Fruit fly (Drosophila melanogaster) whole organism, embryonic: ENCODE results near the gene Syx1A.

Experiments
- B-H2 ChIP-seq: fragments of 200-800 bp; sonication (Bioruptor generic); optimal IDR thresholded peaks from 2 replicates; lab custom pipeline; 2018; ENCODE audit warnings: missing biosample characterization, mild to moderate bottlenecking, missing genetic modification characterization
- CG10565 ChIP-seq: fragments of 200-800 bp; sonication (Bioruptor generic); optimal IDR thresholded peaks from 3 replicates; lab custom pipeline; 2016; ENCODE audit warnings: missing biosample characterization, mild to moderate bottlenecking, missing genetic modification characterization
- CG12104 ChIP-seq: fragments of 200-800 bp; sonication (Bioruptor generic); optimal IDR thresholded peaks from 3 replicates; lab custom pipeline; 2016; ENCODE audit warnings: missing biosample characterization, missing genetic modification characterization
- CG13123 ChIP-seq: fragments of 200-800 bp; sonication (Bioruptor generic); optimal IDR thresholded peaks from 2 replicates; lab custom pipeline; 2016; ENCODE audit warnings: missing biosample characterization, missing genetic modification characterization
- CG14965 ChIP-seq: fragments of 200-800 bp; sonication (Bioruptor generic); optimal IDR thresholded peaks from 2 replicates; lab custom pipeline; 2016; ENCODE audit warnings: missing biosample characterization, missing genetic modification characterization, borderline replicate concordance
- CG16863 ChIP-seq: fragments of 200-800 bp; sonication (Bioruptor generic); optimal IDR thresholded peaks from 3 replicates; lab custom pipeline; 2016; ENCODE audit warnings: missing biosample characterization, missing genetic modification characterization
- CG17385 ChIP-seq: fragments of 200-800 bp; sonication (Bioruptor generic); optimal IDR thresholded peaks from 3 replicates; lab custom pipeline; 2018; ENCODE audit warnings: missing biosample characterization, mild to moderate bottlenecking, missing genetic modification characterization
- CG18619 ChIP-seq: fragments of 200-800 bp; sonication (Bioruptor generic); optimal IDR thresholded peaks from 3 replicates; lab custom pipeline; 2017; ENCODE audit warnings: missing biosample characterization, mild to moderate bottlenecking, missing genetic modification characterization
- CG2202 ChIP-seq: fragments of 200-800 bp; sonication (Bioruptor generic); optimal IDR thresholded peaks from 2 replicates; lab custom pipeline; 2018; ENCODE audit warnings: missing biosample characterization, mild to moderate bottlenecking, missing genetic modification characterization
- CG2712 ChIP-seq: fragments of 200-800 bp; optimal IDR thresholded peaks from 3 replicates; lab custom pipeline; 2019; ENCODE audit warnings: missing biosample characterization, mild to moderate bottlenecking, missing genetic modification characterization, moderate library complexity
- CG3847 ChIP-seq: fragments of 200-800 bp; sonication (Bioruptor generic); IDR thresholded peaks from 2 replicates; pipeline ENCODE4 v1.3.6; 2022; ENCODE audit warnings: missing biosample characterization, missing genetic modification characterization
- CG42726 ChIP-seq: fragments of 200-800 bp; sonication (Bioruptor generic); IDR thresholded peaks from 2 replicates; pipeline ENCODE4 v1.3.6; 2022; ENCODE audit warnings: missing biosample characterization, missing genetic modification characterization; ENCODE audit not compliant: partially characterized antibody
- CG4360 ChIP-seq: fragments of 200-800 bp; sonication (Bioruptor generic); IDR thresholded peaks from 2 replicates; pipeline ENCODE4 v1.3.6; 2022; ENCODE audit warnings: missing biosample characterization, missing genetic modification characterization
- CG7839 ChIP-seq: fragments of 200-800 bp; sonication (Bioruptor generic); optimal IDR thresholded peaks from 3 replicates; lab custom pipeline; 2018; ENCODE audit warnings: missing biosample characterization, mild to moderate bottlenecking, missing genetic modification characterization, moderate library complexity
- CG8089 ChIP-seq: fragments of 200-800 bp; sonication (Bioruptor generic); optimal IDR thresholded peaks from 3 replicates; lab custom pipeline; 2016; ENCODE audit warnings: missing biosample characterization, missing genetic modification characterization
- CG8359 ChIP-seq: fragments of 200-800 bp; sonication (Bioruptor generic); optimal IDR thresholded peaks from 2 replicates; lab custom pipeline; 2017; ENCODE audit warnings: missing biosample characterization, mild to moderate bottlenecking, missing genetic modification characterization, borderline replicate concordance
- CHES-1-like ChIP-seq: fragments of 200-800 bp; sonication (Bioruptor generic); optimal IDR thresholded peaks from 2 replicates; lab custom pipeline; 2016; ENCODE audit warnings: missing biosample characterization, missing genetic modification characterization
- CrebB ChIP-seq: fragments of 200-800 bp; sonication (Bioruptor generic); optimal IDR thresholded peaks from 3 replicates; lab custom pipeline; 2018; ENCODE audit warnings: missing biosample characterization, mild to moderate bottlenecking, missing genetic modification characterization
- Dip3 ChIP-seq: fragments of 200-800 bp; sonication (Bioruptor generic); optimal IDR thresholded peaks from 3 replicates; lab custom pipeline; 2016; ENCODE audit warnings: missing biosample characterization, missing genetic modification characterization
- Dll ChIP-seq: fragments of 200-800 bp; sonication (Bioruptor generic); IDR thresholded peaks from 4 replicates; pipeline ENCODE4 v1.3.6; 2022; ENCODE audit warnings: missing biosample characterization, missing genetic modification characterization; ENCODE audit not compliant: partially characterized antibody
- Dref ChIP-seq: fragments of 200-800 bp; sonication (Bioruptor generic); IDR thresholded peaks from 2 replicates; pipeline ENCODE4 v1.3.6; 2022; ENCODE audit warnings: missing biosample characterization, missing genetic modification characterization
- GATAe ChIP-seq: fragments of 200-800 bp; sonication (Bioruptor generic); conservative IDR thresholded peaks from 2 replicates; pipeline ENCODE4 v1.3.6; 2022; ENCODE audit warnings: missing biosample characterization, missing genetic modification characterization
- HHEX ChIP-seq: fragments of 200-800 bp; sonication (Bioruptor generic); optimal IDR thresholded peaks from 3 replicates; lab custom pipeline; 2017; ENCODE audit warnings: missing biosample characterization, mild to moderate bottlenecking, missing genetic modification characterization, missing genetic modification reagents
- HLHmδ ChIP-seq: fragments of 200-800 bp; sonication (Bioruptor generic); optimal IDR thresholded peaks from 2 replicates; lab custom pipeline; 2018; ENCODE audit warnings: missing biosample characterization, mild to moderate bottlenecking, missing genetic modification characterization, moderate library complexity
- HmgZ ChIP-seq: fragments of 200-800 bp; sonication (Bioruptor generic); optimal IDR thresholded peaks from 2 replicates; lab custom pipeline; 2018; ENCODE audit warnings: missing biosample characterization, mild to moderate bottlenecking, missing genetic modification characterization
- Hmr ChIP-seq: fragments of 200-800 bp; sonication (Bioruptor generic); optimal IDR thresholded peaks from 3 replicates; lab custom pipeline; 2017; ENCODE audit warnings: mild to moderate bottlenecking, missing biosample characterization, missing genetic modification reagents, missing genetic modification characterization
- Jarid2 ChIP-seq: fragments of 200-800 bp; sonication (Bioruptor generic); optimal IDR thresholded peaks from 3 replicates; lab custom pipeline; 2017; ENCODE audit warnings: mild to moderate bottlenecking, missing biosample characterization, missing genetic modification reagents, missing genetic modification characterization
- Meics ChIP-seq: fragments of 200-800 bp; sonication (Bioruptor generic); optimal IDR thresholded peaks from 2 replicates; lab custom pipeline; 2017; ENCODE audit warnings: missing biosample characterization, mild to moderate bottlenecking, missing genetic modification characterization
- NC2β ChIP-seq: fragments of 200-800 bp; sonication (Bioruptor generic); optimal IDR thresholded peaks from 2 replicates; lab custom pipeline; 2016; ENCODE audit warnings: missing biosample characterization, missing genetic modification characterization
- Oli ChIP-seq: fragments of 200-800 bp; sonication (Bioruptor generic); optimal IDR thresholded peaks from 2 replicates; lab custom pipeline; 2018; ENCODE audit warnings: missing biosample characterization, mild to moderate bottlenecking, missing genetic modification characterization, moderate library complexity
- ash1 ChIP-seq: fragments of 200-800 bp; sonication (Bioruptor generic); optimal IDR thresholded peaks from 2 replicates; lab custom pipeline; 2018; ENCODE audit warnings: missing biosample characterization, mild to moderate bottlenecking, missing genetic modification characterization
- da ChIP-seq: fragments of 200-800 bp; sonication (Bioruptor generic); optimal IDR thresholded peaks from 2 replicates; lab custom pipeline; 2016; ENCODE audit warnings: missing biosample characterization, missing genetic modification characterization
- eve ChIP-seq, 2 experiments: fragments of >200 bp; optimal IDR thresholded peaks; 2 replicates each; lab custom pipeline; 2017; ENCODE audit warnings: missing biosample characterization in 2 of 2, missing genetic modification characterization in 2 of 2
- fd64A ChIP-seq: fragments of 200-800 bp; sonication (Bioruptor generic); optimal IDR thresholded peaks from 3 replicates; lab custom pipeline; 2018; ENCODE audit warnings: missing biosample characterization, mild to moderate bottlenecking, missing genetic modification characterization
- fu2 ChIP-seq: fragments of 200-800 bp; sonication (Bioruptor generic); optimal IDR thresholded peaks from 2 replicates; lab custom pipeline; 2016; ENCODE audit warnings: missing biosample characterization, missing genetic modification characterization
- her ChIP-seq: fragments of 200-800 bp; sonication (Bioruptor generic); optimal IDR thresholded peaks from 2 replicates; lab custom pipeline; 2016; ENCODE audit warnings: missing biosample characterization, missing genetic modification characterization
- maf-S ChIP-seq: fragments of 200-800 bp; sonication (Bioruptor generic); optimal IDR thresholded peaks from 2 replicates; lab custom pipeline; 2016; ENCODE audit warnings: missing biosample characterization, missing genetic modification characterization
- pb ChIP-seq: fragments of 200-800 bp; sonication (Bioruptor generic); optimal IDR thresholded peaks from 3 replicates; lab custom pipeline; 2016; ENCODE audit warnings: missing biosample characterization, missing genetic modification characterization
- pnt ChIP-seq: fragments of 200-800 bp; sonication (Bioruptor generic); optimal IDR thresholded peaks from 3 replicates; lab custom pipeline; 2016; ENCODE audit warnings: missing biosample characterization, missing genetic modification characterization
- prd ChIP-seq, 3 experiments: fragments of >200 bp in 2 of 3; fragments of 200-800 bp in 1 of 3; sonication (Bioruptor generic) in 1 of 3; optimal IDR thresholded peaks in 2 of 3; IDR thresholded peaks in 1 of 3; 2 replicates in 2 of 3; 3 replicates in 1 of 3; pipeline versions ENCODE4 v1.3.6 to Lab custom; 2017 to 2022; ENCODE audit warnings: missing biosample characterization in 1 of 3, missing genetic modification characterization in 1 of 3
- pum ChIP-seq: fragments of 200-800 bp; sonication (Bioruptor generic); optimal IDR thresholded peaks from 2 replicates; lab custom pipeline; 2016; ENCODE audit warnings: missing biosample characterization, missing genetic modification characterization
- repo ChIP-seq: fragments of 200-800 bp; sonication (Bioruptor generic); optimal IDR thresholded peaks from 2 replicates; lab custom pipeline; 2016; ENCODE audit warnings: missing biosample characterization, missing genetic modification characterization
- sc ChIP-seq, 3 experiments: fragments of >200 bp in 2 of 3; fragments of 200-800 bp in 1 of 3; sonication (Bioruptor generic) in 1 of 3; optimal IDR thresholded peaks; 2 replicates in 2 of 3; 3 replicates in 1 of 3; lab custom pipeline; 2017; ENCODE audit warnings: mild to moderate bottlenecking in 1 of 3, missing biosample characterization in 1 of 3, missing genetic modification characterization in 1 of 3, missing genetic modification reagents in 1 of 3
- sens ChIP-seq: fragments of 200-800 bp; sonication (Bioruptor generic); peaks from one replicate; lab custom pipeline; 2016; ENCODE audit warnings: missing biosample characterization, missing genetic modification characterization
- tin ChIP-seq: fragments of 200-800 bp; sonication (Bioruptor generic); optimal IDR thresholded peaks from 3 replicates; lab custom pipeline; 2016; ENCODE audit warnings: missing biosample characterization, missing genetic modification characterization
- tll ChIP-seq, 2 experiments: fragments of 200-800 bp in 1 of 2; fragments of >200 bp in 1 of 2; sonication (Bioruptor generic) in 1 of 2; optimal IDR thresholded peaks; 2 replicates each; lab custom pipeline; 2017 to 2019; ENCODE audit warnings: missing biosample characterization in 2 of 2, missing genetic modification characterization in 2 of 2, mild to moderate bottlenecking in 1 of 2, moderate library complexity in 1 of 2
- vnd ChIP-seq: fragments of 200-800 bp; sonication (Bioruptor generic); IDR thresholded peaks from 3 replicates; pipeline ENCODE4 v1.3.6; 2022; ENCODE audit warnings: missing biosample characterization, missing genetic modification characterization; ENCODE audit not compliant: partially characterized antibody
- yki ChIP-seq: fragments of >200 bp; optimal IDR thresholded peaks from 3 replicates; lab custom pipeline; 2018
- z ChIP-seq: fragments of 200-800 bp; sonication (Bioruptor generic); IDR thresholded peaks from 3 replicates; pipeline ENCODE4 v1.3.6; 2022; ENCODE audit warnings: missing biosample characterization, missing genetic modification characterization

The Syx1A gene

DNA sequence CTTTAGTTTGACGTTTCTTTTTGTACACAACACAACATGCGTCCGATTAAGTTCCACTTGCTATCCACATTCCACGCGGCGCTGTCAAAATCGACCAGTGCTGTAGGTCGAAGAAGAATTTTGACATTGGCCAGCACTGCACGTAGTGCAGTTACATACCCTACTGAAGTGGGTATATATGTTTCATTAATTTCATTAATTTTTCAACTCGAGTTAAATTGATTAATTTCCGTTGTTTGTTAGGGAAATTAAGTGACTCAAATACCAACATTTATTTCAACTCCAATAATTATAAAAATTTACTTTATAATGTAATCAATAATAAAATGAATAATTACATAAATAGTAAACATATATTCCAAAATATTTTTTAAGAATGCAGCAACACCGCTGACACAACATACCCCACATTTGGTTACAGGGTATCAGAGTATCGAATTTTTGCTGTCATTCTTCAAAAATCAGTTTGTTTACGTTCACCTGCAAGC is 3.4 kb upstream of the Syx1A start, which contains the start of the genes eIF4EHP and CG18428 (continued):
- TF ChIP-seq fd64A (peak; percentile 90), da (GFP tag; lab: Kevin White, UChicago) (peak; percentile 27), pb (GFP tag; lab: Kevin White, UChicago) (peak; percentile 76), fu2 (GFP tag; lab: Kevin White, UChicago) (peak; percentile 75), HmgZ (tag; lab: Kevin White, UChicago) (peak; percentile 99), yki (lab: Kevin White, UChicago) (no peak), Dip3 (peak; percentile 89), HLHmδ (GFP tag; lab: Kevin White, UChicago) (peak; percentile 80), maf-S (GFP tag; lab: Kevin White, UChicago) (peak; percentile 83), CG10565 (peak; percentile 85), z (GFP tag; lab: Robert Waterston, UW) (no peak), eve (GFP tag; optimal IDR thresholded peaks at IDR 0.05; lab: Kevin White, UChicago) (no peak), CG8359 (peak; percentile 94), CHES-1-like (peak; percentile 87), Dll (GFP tag; lab: Robert Waterston, UW) (no peak), NC2β (peak; percentile 79), Meics (GFP tag; lab: Kevin White, UChicago) (peak; percentile 99), CG2712 (peak; percentile 99), CG16863 (peak; percentile 72), sc (optimal IDR thresholded peaks at IDR 0.05; lab: Kevin White, UChicago) (no peak), sc (GFP tag; optimal IDR thresholded peaks at IDR 0.05; lab: Kevin White, UChicago) (peak; percentile 99), Oli (tag; lab: Kevin White, UChicago) (peak; percentile 99), Dref (GFP tag; lab: Robert Waterston, UW) (0 out of 2 replicates have a peak, but pooled peaks have one; percentile 33), pum (GFP tag; lab: Kevin White, UChicago) (peak; percentile 85), CG2202 (tag; lab: Kevin White, UChicago) (peak; percentile 99), tll (GFP tag; optimal IDR thresholded peaks at IDR 0.05; lab: Kevin White, UChicago) (peak in 1 of 2 experiments; percentile 55), CG3847 (no peak), repo (GFP tag; lab: Kevin White, UChicago) (peak; percentile 51), Jarid2 (peak; percentile 91), sens (peak; percentile 98), pnt (GFP tag; lab: Kevin White, UChicago) (peak; percentile 71), tin (peak; percentile 98), CG18619 (GFP tag; lab: Kevin White, UChicago) (peak; percentile 99), CG8089 (GFP tag; lab: Kevin White, UChicago) (peak; percentile 65), HHEX (GFP tag; lab: Kevin White, UChicago) (peak; percentile 98), B-H2 (GFP tag; lab: Kevin White, UChicago) (peak; percentile 100), CG17385 (GFP tag; lab: Kevin White, UChicago) (peak; percentile 99), Hmr (GFP tag; lab: Kevin White, UChicago) (peak; percentile 99), CG13123 (peak; percentile 97), vnd (GFP tag; lab: Robert Waterston, UW) (no peak), CrebB (tag; lab: Kevin White, UChicago) (peak; percentile 99), her (GFP tag; lab: Kevin White, UChicago) (peak; percentile 75), ash1 (GFP tag; lab: Kevin White, UChicago) (peak; percentile 92), CG42726 (GFP tag; lab: Robert Waterston, UW) (no peak), CG12104 (peak; percentile 99), CG14965 (GFP tag; lab: Kevin White, UChicago) (peak; percentile 11), CG4360 (GFP tag; lab: Robert Waterston, UW) (no peak), prd (optimal IDR thresholded peaks at IDR 0.05; lab: Kevin White, UChicago) (no peak), prd (GFP tag; IDR thresholded peaks at IDR 0.05; lab: Robert Waterston, UW) (no peak), GATAe (GFP tag; lab: Robert Waterston, UW) (0 out of 2 replicates have a peak, but pooled peaks have one; percentile 99), CG7839 (peak; percentile 100)
